Worm (Caenorhabditis elegans) whole organism, L1 larva: ENCODE measurements around the gene ncx-6.

ENCODE experiments used
- alr-1 ChIP-seq: fragments of 200-800 bp; sonication (Bioruptor generic); optimal IDR thresholded peaks from 2 replicates; lab custom pipeline; 2018; ENCODE audit warnings: borderline replicate concordance, mild to moderate bottlenecking, missing genetic modification characterization, missing compliant biosample characterization
- elt-3 ChIP-seq, 6 experiments: fragments of 150-350 bp in 1 of 6; sonication (generic microtip); optimal IDR thresholded peaks; 2 replicates each; lab custom pipeline; 2017 to 2018; ENCODE audit warnings: missing biosample characterization in 6 of 6, missing genetic modification characterization in 6 of 6, inconsistent platforms in 1 of 6
- fkh-10 ChIP-seq: sonication (generic microtip); optimal IDR thresholded peaks from 2 replicates; lab custom pipeline; 2017; ENCODE audit warnings: missing biosample characterization, missing genetic modification reagents, missing genetic modification characterization
- mdl-1 ChIP-seq, 2 experiments: fragments of 150-350 bp; optimal IDR thresholded peaks; 2 replicates each; lab custom pipeline; 2014 to 2017; ENCODE audit warnings: missing biosample characterization in 2 of 2, missing genetic modification characterization in 2 of 2, inconsistent platforms in 1 of 2
- pqm-1 ChIP-seq: sonication (generic microtip); optimal IDR thresholded peaks from 3 replicates; lab custom pipeline; 2017; ENCODE audit warnings: missing biosample characterization, missing genetic modification characterization
- unc-98 ChIP-seq: fragments of 200-800 bp; sonication (Bioruptor generic); IDR thresholded peaks from 2 replicates; pipeline ENCODE4 v1.3.6; 2022; ENCODE audit warnings: missing genetic modification characterization, missing compliant biosample characterization

DNA sequence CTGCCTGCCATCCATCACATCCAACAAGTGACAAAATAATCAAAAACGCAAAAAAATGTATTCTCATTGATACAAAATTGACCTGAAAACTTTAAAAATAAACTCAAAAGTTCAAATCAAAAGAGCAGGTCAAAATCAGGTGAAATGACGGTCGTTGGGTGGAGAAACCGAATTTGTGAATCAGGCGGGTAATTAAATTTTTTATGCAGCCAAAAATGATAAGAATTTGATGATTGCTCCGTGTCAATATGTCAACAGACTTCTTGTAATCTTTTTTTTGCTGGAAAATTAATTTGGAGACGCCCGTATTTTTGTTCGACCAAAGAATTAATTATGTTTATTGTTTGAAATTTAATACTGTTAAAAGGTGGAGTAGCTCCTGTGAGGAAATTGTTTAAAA is at the start of gene ncx-6:
- no peak for TF ChIP-seq mdl-1 (tag; optimal IDR thresholded peaks at IDR 0.05; lab: Kevin White, UChicago)
- no peak for TF ChIP-seq pqm-1 (tag; lab: Kevin White, UChicago)
- no peak for TF ChIP-seq unc-98
- no peak for TF ChIP-seq elt-3 (tag; optimal IDR thresholded peaks at IDR 0.05; lab: Kevin White, UChicago)
- no peak for TF ChIP-seq alr-1 (tag; lab: Kevin White, UChicago)
- no peak for TF ChIP-seq fkh-10 (GFP tag; lab: Kevin White, UChicago)
